Worm (Caenorhabditis elegans) whole organism, L2 larva: ENCODE measurements around the gene dpy-23.

Experiments used
- R02D3.7 ChIP-seq: fragments of 150-350 bp; optimal IDR thresholded peaks from 2 replicates; lab custom pipeline; 2014; ENCODE audit warnings: missing biosample characterization, missing genetic modification characterization
- Y55F3AM.14 ChIP-seq: fragments of 200-800 bp; sonication (Bioruptor generic); optimal IDR thresholded peaks from 2 replicates; lab custom pipeline; 2018; ENCODE audit warnings: mild to moderate bottlenecking, missing genetic modification characterization, missing compliant biosample characterization
- ZK546.5 ChIP-seq: sonication (generic microtip); optimal IDR thresholded peaks from 2 replicates; lab custom pipeline; 2017; ENCODE audit warnings: missing biosample characterization, missing genetic modification characterization
- alr-1 ChIP-seq: fragments of 150-350 bp; optimal IDR thresholded peaks from 2 replicates; lab custom pipeline; 2014; ENCODE audit warnings: missing biosample characterization, missing genetic modification characterization
- aly-2 ChIP-seq: fragments of 150-350 bp; optimal IDR thresholded peaks from 2 replicates; lab custom pipeline; 2014; ENCODE audit warnings: missing biosample characterization, missing genetic modification characterization
- ama-1 ChIP-seq: fragments of 150-350 bp; optimal IDR thresholded peaks from 2 replicates; lab custom pipeline; 2018; ENCODE audit warnings: inconsistent platforms
- blmp-1 ChIP-seq: sonication (generic microtip); optimal IDR thresholded peaks from 2 replicates; lab custom pipeline; 2017; ENCODE audit warnings: missing genetic modification characterization, mild to moderate bottlenecking, missing compliant biosample characterization, antibody characterized with exemption, moderate library complexity; ENCODE audit not compliant: insufficient read depth
- ceh-16 ChIP-seq: fragments of 150-350 bp; optimal IDR thresholded peaks from 2 replicates; lab custom pipeline; 2014; ENCODE audit warnings: missing biosample characterization, missing genetic modification characterization
- ceh-82 ChIP-seq: fragments of 150-350 bp; optimal IDR thresholded peaks from 2 replicates; lab custom pipeline; 2014; ENCODE audit warnings: missing biosample characterization, missing genetic modification characterization
- crh-2 ChIP-seq: sonication (generic microtip); optimal IDR thresholded peaks from 2 replicates; lab custom pipeline; 2017; ENCODE audit warnings: missing biosample characterization, missing genetic modification characterization
- egl-27 ChIP-seq: sonication (generic microtip); optimal IDR thresholded peaks from 3 replicates; lab custom pipeline; 2017; ENCODE audit warnings: missing biosample characterization, missing genetic modification reagents, missing genetic modification characterization
- elt-1 ChIP-seq: fragments of 150-350 bp; optimal IDR thresholded peaks from 2 replicates; lab custom pipeline; 2014; ENCODE audit warnings: missing biosample characterization, missing genetic modification characterization
- elt-3 ChIP-seq: sonication (generic microtip); optimal IDR thresholded peaks from 2 replicates; lab custom pipeline; 2017; ENCODE audit warnings: missing biosample characterization, missing genetic modification characterization
- gmeb-1 ChIP-seq: fragments of 150-350 bp; optimal IDR thresholded peaks from 2 replicates; lab custom pipeline; 2014; ENCODE audit warnings: missing biosample characterization, missing genetic modification characterization
- lin-11 ChIP-seq: fragments of 150-350 bp; sonication (generic microtip); optimal IDR thresholded peaks from 2 replicates; lab custom pipeline; 2014; ENCODE audit warnings: missing biosample characterization, missing genetic modification characterization, inconsistent platforms, mixed read lengths
- lin-13 ChIP-seq: fragments of 150-350 bp; optimal IDR thresholded peaks from 2 replicates; lab custom pipeline; 2014; ENCODE audit warnings: missing biosample characterization, missing genetic modification reagents, missing genetic modification characterization
- lsy-2 ChIP-seq, 2 experiments: fragments of 150-350 bp in 1 of 2; sonication (generic microtip) in 1 of 2; optimal IDR thresholded peaks; 2 replicates each; lab custom pipeline; 2014 to 2017; ENCODE audit warnings: missing biosample characterization in 2 of 2, missing genetic modification characterization in 2 of 2
- mab-5 ChIP-seq: fragments of 150-350 bp; optimal IDR thresholded peaks from 2 replicates; lab custom pipeline; 2014; ENCODE audit warnings: missing biosample characterization, missing genetic modification characterization
- nhr-10 ChIP-seq: sonication (generic microtip); optimal IDR thresholded peaks from 2 replicates; lab custom pipeline; 2017; ENCODE audit warnings: missing biosample characterization, missing genetic modification characterization
- nhr-11 ChIP-seq: fragments of 150-350 bp; optimal IDR thresholded peaks from 2 replicates; lab custom pipeline; 2014; ENCODE audit warnings: missing biosample characterization, missing genetic modification characterization
- nhr-12 ChIP-seq: fragments of 150-350 bp; optimal IDR thresholded peaks from 2 replicates; lab custom pipeline; 2014; ENCODE audit warnings: missing biosample characterization, missing genetic modification characterization
- nhr-129 ChIP-seq: fragments of 150-350 bp; optimal IDR thresholded peaks from 2 replicates; lab custom pipeline; 2014; ENCODE audit warnings: missing biosample characterization, missing genetic modification characterization
- nhr-21 ChIP-seq: fragments of 150-350 bp; optimal IDR thresholded peaks from 2 replicates; lab custom pipeline; 2014; ENCODE audit warnings: missing biosample characterization, missing genetic modification characterization
- nhr-23 ChIP-seq: fragments of 150-350 bp; optimal IDR thresholded peaks from 2 replicates; lab custom pipeline; 2014; ENCODE audit warnings: missing biosample characterization, missing genetic modification reagents, missing genetic modification characterization
- nhr-6 ChIP-seq: fragments of 150-350 bp; optimal IDR thresholded peaks from 2 replicates; lab custom pipeline; 2014; ENCODE audit warnings: missing biosample characterization, missing genetic modification characterization
- peb-1 ChIP-seq: fragments of 150-350 bp; optimal IDR thresholded peaks from 2 replicates; lab custom pipeline; 2014; ENCODE audit warnings: missing biosample characterization, missing genetic modification characterization
- sem-4 ChIP-seq: fragments of 150-350 bp; optimal IDR thresholded peaks from 2 replicates; lab custom pipeline; 2014; ENCODE audit warnings: missing biosample characterization, missing genetic modification reagents, missing genetic modification characterization
- skn-1 ChIP-seq: sonication (generic microtip); optimal IDR thresholded peaks from 2 replicates; lab custom pipeline; 2017; ENCODE audit warnings: missing biosample characterization, missing genetic modification characterization
- sma-3 ChIP-seq: sonication (generic microtip); optimal IDR thresholded peaks from 2 replicates; lab custom pipeline; 2016; ENCODE audit warnings: missing genetic modification reagents, missing genetic modification characterization, missing compliant biosample characterization
- sma-9 ChIP-seq, 2 experiments: fragments of 150-350 bp in 1 of 2; sonication (generic microtip) in 1 of 2; optimal IDR thresholded peaks; 2 replicates each; lab custom pipeline; 2014 to 2016; ENCODE audit warnings: missing genetic modification characterization in 2 of 2, mild to moderate bottlenecking in 1 of 2, missing biosample characterization in 1 of 2, missing compliant biosample characterization in 1 of 2, missing genetic modification reagents in 1 of 2, moderate library complexity in 1 of 2
- snpc-4 ChIP-seq: fragments of 150-350 bp; optimal IDR thresholded peaks from 2 replicates; lab custom pipeline; 2014; ENCODE audit warnings: missing biosample characterization, missing genetic modification characterization
- unc-39 ChIP-seq: fragments of 150-350 bp; optimal IDR thresholded peaks from 2 replicates; lab custom pipeline; 2014; ENCODE audit warnings: missing biosample characterization, missing genetic modification characterization
- unc-55 ChIP-seq: fragments of 150-350 bp; sonication (generic microtip); optimal IDR thresholded peaks from 3 replicates; lab custom pipeline; 2014; ENCODE audit warnings: missing biosample characterization, missing genetic modification reagents, missing genetic modification characterization
- zag-1 ChIP-seq: fragments of 150-350 bp; optimal IDR thresholded peaks from 2 replicates; lab custom pipeline; 2014; ENCODE audit warnings: missing biosample characterization, missing genetic modification characterization
- ztf-1 ChIP-seq: fragments of 200-800 bp; sonication (Bioruptor generic); conservative IDR thresholded peaks from 2 replicates; pipeline ENCODE4 v1.3.6; 2022; ENCODE audit warnings: missing genetic modification characterization, missing compliant biosample characterization
- ztf-11 ChIP-seq: sonication (generic microtip); optimal IDR thresholded peaks from 2 replicates; lab custom pipeline; 2017; ENCODE audit warnings: missing biosample characterization, missing genetic modification characterization
- ztf-4 ChIP-seq: fragments of 150-350 bp; optimal IDR thresholded peaks from 2 replicates; lab custom pipeline; 2014; ENCODE audit warnings: missing biosample characterization, missing genetic modification characterization

Gene dpy-23

ce11 chrX:4359030-4359429 is 30.1 kb upstream of the dpy-23 start:
- TF ChIP-seq ztf-11, result no peak
- no peak for TF ChIP-seq lsy-2 (tag; optimal IDR thresholded peaks at IDR 0.05; lab: Kevin White, UChicago)
- TF ChIP-seq peb-1 (tag; lab: Kevin White, UChicago), result no peak
- TF ChIP-seq ZK546.5 (tag; lab: Kevin White, UChicago), result no peak
- no peak for TF ChIP-seq skn-1
- TF ChIP-seq elt-3 (tag; lab: Kevin White, UChicago), result no peak
- TF ChIP-seq unc-39 (tag; lab: Kevin White, UChicago), result no peak
- TF ChIP-seq sem-4 (tag; lab: Kevin White, UChicago), result no peak
- no peak for TF ChIP-seq nhr-12 (tag; lab: Kevin White, UChicago)
- no peak for TF ChIP-seq sma-3
- TF ChIP-seq elt-1 (tag; lab: Kevin White, UChicago), result no peak
- TF ChIP-seq ama-1 (lab: Kevin White, UChicago), result no peak
- TF ChIP-seq nhr-11 (tag; lab: Kevin White, UChicago), result no peak

DNA sequence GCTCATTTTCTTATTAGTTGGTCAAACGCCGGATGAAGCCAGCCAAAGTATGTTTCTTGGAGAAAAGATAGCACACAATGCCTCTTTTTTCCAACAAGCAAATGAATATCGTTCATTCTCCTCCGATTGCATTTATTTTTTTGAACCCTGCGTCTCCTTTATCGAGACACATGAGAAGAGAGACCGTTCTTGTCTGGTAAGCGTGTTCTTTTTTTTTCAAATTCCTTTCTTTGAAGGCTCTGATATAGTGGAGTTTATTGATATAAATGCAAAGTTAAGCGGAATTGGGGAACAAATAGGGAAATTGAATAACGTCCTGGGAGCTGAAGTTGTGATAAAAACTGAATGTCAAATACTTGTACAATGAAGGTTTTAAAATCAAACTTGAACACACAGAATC is 26.6 kb upstream of the dpy-23 start, which contains the start of gene F14H12.7:
F14H12.7 (minus strand) TSS at position 101 of the 400 bp plus-strand sequence.
- no peak for TF ChIP-seq nhr-23 (tag; lab: Kevin White, UChicago)
- no peak for TF ChIP-seq alr-1 (tag; lab: Kevin White, UChicago)
- TF ChIP-seq ztf-4 (tag; lab: Kevin White, UChicago), result no peak

DNA sequence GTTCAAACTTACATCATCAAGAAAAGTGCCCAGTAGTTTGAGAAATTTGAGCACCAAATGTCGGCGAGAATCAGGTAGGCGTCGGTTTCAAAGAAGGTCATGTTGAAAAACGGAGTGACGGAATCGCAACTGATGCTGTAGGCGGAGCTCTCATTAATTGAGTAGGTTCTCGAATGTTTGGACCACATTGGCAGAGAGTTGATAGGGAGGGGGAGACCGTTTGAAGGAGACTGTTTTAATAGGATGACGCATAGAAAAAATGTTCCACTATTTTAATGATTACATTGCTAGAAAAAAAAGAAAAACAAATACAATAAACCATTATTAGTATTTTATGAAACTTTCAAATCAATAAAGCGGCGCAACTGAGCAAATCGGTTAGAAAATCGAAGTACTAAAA is 26.0 kb upstream of the dpy-23 start, which contains the start of gene F14H12.17:
F14H12.17 (minus strand) TSS at position 101 of the 400 bp plus-strand sequence.
- TF ChIP-seq nhr-23 (tag; lab: Kevin White, UChicago) (no peak), R02D3.7 (tag; lab: Kevin White, UChicago) (no peak), aly-2 (tag; lab: Kevin White, UChicago) (no peak), nhr-10 (tag; lab: Kevin White, UChicago) (no peak), elt-1 (tag; lab: Kevin White, UChicago) (no peak), nhr-129 (tag; lab: Kevin White, UChicago) (no peak), elt-3 (tag; lab: Kevin White, UChicago) (no peak), sma-9 (GFP tag; optimal IDR thresholded peaks at IDR 0.05; lab: Kevin White, UChicago) (no peak), sma-9 (tag; optimal IDR thresholded peaks at IDR 0.05; lab: Kevin White, UChicago) (no peak), crh-2 (tag; lab: Kevin White, UChicago) (no peak), ceh-16 (tag; lab: Kevin White, UChicago) (no peak), ceh-82 (tag; lab: Kevin White, UChicago) (no peak), Y55F3AM.14 (no peak), unc-39 (tag; lab: Kevin White, UChicago) (no peak), nhr-6 (no peak), egl-27 (tag; lab: Kevin White, UChicago) (no peak), ztf-4 (tag; lab: Kevin White, UChicago) (no peak), ztf-1 (GFP tag; lab: Robert Waterston, UW) (no peak), gmeb-1 (tag; lab: Kevin White, UChicago) (no peak), unc-55 (no peak), lin-13 (no peak)

DNA sequence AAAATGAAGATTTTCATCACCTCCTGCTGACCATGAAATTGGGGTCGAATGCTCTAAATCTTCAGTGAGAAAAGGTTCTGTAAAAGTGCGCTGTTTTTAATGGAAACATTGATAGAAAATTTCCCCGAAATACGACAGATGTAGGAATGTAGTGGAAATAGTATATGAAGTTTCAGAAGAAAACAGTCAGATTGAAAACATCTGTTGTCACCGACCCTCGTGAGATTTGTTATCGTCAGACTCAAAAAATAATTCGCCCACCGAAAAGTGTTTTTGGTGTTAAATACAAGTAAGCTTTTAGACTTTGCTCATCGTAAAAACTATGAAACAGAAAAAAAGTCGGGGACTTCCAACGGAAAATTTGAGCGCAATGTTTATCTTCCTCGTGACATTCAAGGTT is 24.3 kb upstream of the dpy-23 start, which contains the start of gene F14H12.8:
F14H12.8 (minus strand) TSS at position 101 of the 400 bp plus-strand sequence.
- TF ChIP-seq ama-1 (lab: Kevin White, UChicago) (no peak), lin-11 (tag; lab: Kevin White, UChicago) (no peak), ceh-16 (tag; lab: Kevin White, UChicago) (no peak), zag-1 (tag; lab: Kevin White, UChicago) (no peak), nhr-21 (tag; lab: Kevin White, UChicago) (no peak), nhr-23 (tag; lab: Kevin White, UChicago) (no peak), mab-5 (no peak), ztf-4 (tag; lab: Kevin White, UChicago) (no peak), sma-9 (GFP tag; optimal IDR thresholded peaks at IDR 0.05; lab: Kevin White, UChicago) (no peak), sma-9 (tag; optimal IDR thresholded peaks at IDR 0.05; lab: Kevin White, UChicago) (no peak), ceh-82 (tag; lab: Kevin White, UChicago) (no peak), nhr-129 (tag; lab: Kevin White, UChicago) (no peak), snpc-4 (tag; lab: Kevin White, UChicago) (no peak), blmp-1 (no peak), nhr-11 (tag; lab: Kevin White, UChicago) (no peak), unc-39 (tag; lab: Kevin White, UChicago) (no peak), R02D3.7 (tag; lab: Kevin White, UChicago) (no peak), lsy-2 (tag; optimal IDR thresholded peaks at IDR 0.05; lab: Kevin White, UChicago) (no peak), elt-1 (tag; lab: Kevin White, UChicago) (no peak), aly-2 (tag; lab: Kevin White, UChicago) (no peak)
